Worm (Caenorhabditis elegans) whole organism, late embryonic: ENCODE results near the gene Y49G5A.1.

ENCODE experiments used
- ama-1 ChIP-seq: fragments of 150-350 bp; optimal IDR thresholded peaks from 2 replicates; lab custom pipeline; 2014
- nhr-11 ChIP-seq: fragments of 150-350 bp; optimal IDR thresholded peaks from 2 replicates; lab custom pipeline; 2014; ENCODE audit warnings: missing biosample characterization, missing genetic modification characterization
- pag-3 ChIP-seq: sonication (generic microtip); optimal IDR thresholded peaks from 2 replicates; lab custom pipeline; 2016; ENCODE audit warnings: missing compliant biosample characterization, missing genetic modification characterization, borderline replicate concordance
- pha-4 ChIP-seq: fragments of 150-350 bp; optimal IDR thresholded peaks from 2 replicates; lab custom pipeline; 2018; ENCODE audit warnings: missing biosample characterization, missing genetic modification reagents, missing genetic modification characterization
- pros-1 ChIP-seq: fragments of 150-350 bp; optimal IDR thresholded peaks from 2 replicates; lab custom pipeline; 2014; ENCODE audit warnings: missing biosample characterization, missing genetic modification reagents, missing genetic modification characterization
- ref-2 ChIP-seq: sonication (generic microtip); optimal IDR thresholded peaks from 2 replicates; lab custom pipeline; 2016; ENCODE audit warnings: missing genetic modification characterization, missing compliant biosample characterization
- sox-4 ChIP-seq: sonication (generic microtip); optimal IDR thresholded peaks from 2 replicates; lab custom pipeline; 2017; ENCODE audit warnings: mild to moderate bottlenecking, missing genetic modification characterization, inconsistent platforms, missing compliant biosample characterization
- unc-42 ChIP-seq: sonication (generic microtip); optimal IDR thresholded peaks from 2 replicates; lab custom pipeline; 2016; ENCODE audit warnings: missing genotype, missing genetic modification characterization, missing compliant biosample characterization

- TF ChIP-seq unc-42 (tag; lab: Kevin White, UChicago) (no peak), sox-4 (no peak), pha-4 (tag; lab: Kevin White, UChicago) (no peak), nhr-11 (tag; lab: Kevin White, UChicago) (no peak), pag-3 (tag; lab: Kevin White, UChicago) (no peak), ref-2 (tag; lab: Kevin White, UChicago) (no peak), pros-1 (no peak), ama-1 (lab: Kevin White, UChicago) (no peak)
Measured at ce11 chrV:5319477-5319876, 32.3 kb upstream of the Y49G5A.1 start, which contains the start of gene ceh-34.
